Fruit fly (Drosophila melanogaster): ENCODE data around the gene Vps45.

Gene Vps45

dm6 chr3R:9543495-9544180 lies 20.1 kb upstream of the Vps45 start (continued):
- TF ChIP-seq dan (GFP tag; IDR thresholded peaks at IDR 0.05) (no peak), CG12391 (tag; optimal IDR thresholded peaks at IDR 0.05) (no peak), amos (GFP tag; IDR thresholded peaks at IDR 0.05; ENCODE audit: partially characterized antibody) (no peak), CG3065 (GFP tag; optimal IDR thresholded peaks at IDR 0.05) (no peak), ERR (GFP tag; optimal IDR thresholded peaks at IDR 0.05) (no peak), Sin3A (optimal IDR thresholded peaks at IDR 0.05) (no peak), cato (GFP tag; optimal IDR thresholded peaks at IDR 0.05; ENCODE audit: borderline replicate concordance) (no peak), CG10267 (tag; optimal IDR thresholded peaks at IDR 0.05) (no peak), CG12155 (GFP tag; optimal IDR thresholded peaks at IDR 0.05) (no peak), kni (GFP tag; optimal IDR thresholded peaks at IDR 0.05) (no peak), Ssrp (tag; optimal IDR thresholded peaks at IDR 0.05) (no peak), CG18262 (tag; optimal IDR thresholded peaks at IDR 0.05) (no peak), Dref (GFP tag; IDR thresholded peaks at IDR 0.05) (no peak), eve (GFP tag; optimal IDR thresholded peaks at IDR 0.05) (peak in 1 of 2 experiments; percentile 72), sd (tag; optimal IDR thresholded peaks at IDR 0.05) (no peak), pfk (GFP tag; optimal IDR thresholded peaks at IDR 0.05) (peak; percentile 27), dpn (GFP tag; optimal IDR thresholded peaks at IDR 0.05) (no peak), CG31365 (tag; optimal IDR thresholded peaks at IDR 0.05) (no peak), Med (GFP tag) (peak; percentile 61), CG33213 (GFP tag; optimal IDR thresholded peaks at IDR 0.05) (peak; percentile 40), CG6175 (GFP tag; IDR thresholded peaks at IDR 0.05) (no peak), CG4820 (GFP tag; optimal IDR thresholded peaks at IDR 0.05) (no peak), cas (GFP tag; IDR thresholded peaks at IDR 0.05) (no peak), ssp (GFP tag; IDR thresholded peaks at IDR 0.05) (peak; percentile 80), Ravus (GFP tag; IDR thresholded peaks at IDR 0.05) (no peak), PHDP (tag; optimal IDR thresholded peaks at IDR 0.05) (no peak), HLH3B (GFP tag; IDR thresholded peaks at IDR 0.05) (no peak), oc (tag; optimal IDR thresholded peaks at IDR 0.05) (no peak), CG9797 (GFP tag; optimal IDR thresholded peaks at IDR 0.05) (no peak), cad (GFP tag; optimal IDR thresholded peaks at IDR 0.05) (no peak), bbx (GFP tag; IDR thresholded peaks at IDR 0.05; ENCODE audit: partially characterized antibody) (no peak), CG15696 (tag; optimal IDR thresholded peaks at IDR 0.05) (no peak), lab (GFP tag; optimal IDR thresholded peaks at IDR 0.05) (no peak), dm (GFP tag; optimal IDR thresholded peaks at IDR 0.05) (no peak), CG5180 (GFP tag; optimal IDR thresholded peaks at IDR 0.05) (no peak), CG6272 (GFP tag; IDR thresholded peaks at IDR 0.05) (no peak), CG15479 (GFP tag; optimal IDR thresholded peaks at IDR 0.05) (no peak), trem (tag; optimal IDR thresholded peaks at IDR 0.05) (peak; percentile 3), rib (GFP tag; IDR thresholded peaks at IDR 0.05) (no peak), CG7839 (tag; optimal IDR thresholded peaks at IDR 0.05) (no peak), prd (optimal IDR thresholded peaks at IDR 0.05) (no peak), prd (GFP tag; IDR thresholded peaks at IDR 0.05) (no peak), CG14441 (GFP tag; IDR thresholded peaks at IDR 0.05) (no peak), Lhr (GFP tag; optimal IDR thresholded peaks at IDR 0.05) (peak; percentile 72), tup (GFP tag; optimal IDR thresholded peaks at IDR 0.05) (no peak), CG10565 (GFP tag; optimal IDR thresholded peaks at IDR 0.05) (no peak), CG10462 (GFP tag; optimal IDR thresholded peaks at IDR 0.05) (no peak), Spps (tag; optimal IDR thresholded peaks at IDR 0.05) (no peak), CG34376 (GFP tag; optimal IDR thresholded peaks at IDR 0.05) (peak; percentile 6), CG7372 (GFP tag; IDR thresholded peaks at IDR 0.05) (no peak), NFAT (GFP tag; IDR thresholded peaks at IDR 0.05) (no peak)

All from whole organism, embryonic.